Worm (Caenorhabditis elegans): ENCODE measurements around the gene srh-239.

The srh-239 gene

ce11 chrV:15415951-15416350 is 29.6 kb upstream of the srh-239 start, which contains the start of gene srh-265:
srh-265 (plus strand) TSS chrV:15416251.
- TF ChIP-seq die-1 (tag; optimal IDR thresholded peaks at IDR 0.05) (no peak), dox-1 (GFP tag; IDR thresholded peaks at IDR 0.05) (no peak), bed-1 (GFP tag; IDR thresholded peaks at IDR 0.05) (no peak)

ce11 chrV:15417822-15418221 is 27.7 kb upstream of the srh-239 start, which contains the start of gene T06E6.10:
T06E6.10 (plus strand) TSS chrV:15418122.
- TF ChIP-seq unc-130 (GFP tag; optimal IDR thresholded peaks at IDR 0.05), result no peak
- TF ChIP-seq pha-4 (tag; optimal IDR thresholded peaks at IDR 0.05), result no peak
- no peak for TF ChIP-seq madf-10 (tag; optimal IDR thresholded peaks at IDR 0.05)
- no peak for TF ChIP-seq lir-1 (GFP tag; conservative IDR thresholded peaks at IDR 0.05)
- TF ChIP-seq let-526 (GFP tag; IDR thresholded peaks at IDR 0.05), result no peak
- no peak for TF ChIP-seq F52B5.7 (tag; optimal IDR thresholded peaks at IDR 0.05)
- TF ChIP-seq C06A6.2 (GFP tag; conservative IDR thresholded peaks at IDR 0.05), result no peak
- no peak for TF ChIP-seq ztf-3 (GFP tag; optimal IDR thresholded peaks at IDR 0.05)
- no peak for TF ChIP-seq C17E4.6 (GFP tag; IDR thresholded peaks at IDR 0.05)

ce11 chrV:15423601-15424000 is 21.9 kb upstream of the srh-239 start, which contains the start of gene fbxa-104:
fbxa-104 (minus strand) TSS chrV:15423683.
- no peak for TF ChIP-seq T26A5.8 (tag; optimal IDR thresholded peaks at IDR 0.05)
- TF ChIP-seq B0019.2 (GFP tag; conservative IDR thresholded peaks at IDR 0.05), result no peak
- no peak for TF ChIP-seq Y67H2A.10 (GFP tag; conservative IDR thresholded peaks at IDR 0.05)
- TF ChIP-seq Y95B8A.8 (GFP tag; IDR thresholded peaks at IDR 0.05), result no peak
- TF ChIP-seq hmg-20 (GFP tag; IDR thresholded peaks at IDR 0.05), result no peak
- TF ChIP-seq F39B2.1 (GFP tag; IDR thresholded peaks at IDR 0.05), result no peak
- TF ChIP-seq egrh-3 (GFP tag; IDR thresholded peaks at IDR 0.05), result no peak
- TF ChIP-seq hmg-1.2 (GFP tag; IDR thresholded peaks at IDR 0.05), result no peak
- TF ChIP-seq Y53G8AR.9 (GFP tag; conservative IDR thresholded peaks at IDR 0.05), result no peak
- no peak for TF ChIP-seq akir-1 (GFP tag; optimal IDR thresholded peaks at IDR 0.05)
- TF ChIP-seq zfh-2 (GFP tag; conservative IDR thresholded peaks at IDR 0.05), result no peak
- TF ChIP-seq dpl-1 (GFP tag; optimal IDR thresholded peaks at IDR 0.05), result no peak

- no peak for TF ChIP-seq ztf-22 (GFP tag; optimal IDR thresholded peaks at IDR 0.05)
- TF ChIP-seq nhr-80 (tag; optimal IDR thresholded peaks at IDR 0.05), result peak; percentile 9
- TF ChIP-seq rcor-1 (GFP tag; IDR thresholded peaks at IDR 0.05), result no peak
- TF ChIP-seq efl-1 (GFP tag; optimal IDR thresholded peaks at IDR 0.05), result no peak
- TF ChIP-seq lin-35 (GFP tag; optimal IDR thresholded peaks at IDR 0.05), result no peak
- no peak for TF ChIP-seq zfh-2 (GFP tag; conservative IDR thresholded peaks at IDR 0.05)
- TF ChIP-seq lsy-27 (tag; optimal IDR thresholded peaks at IDR 0.05; ENCODE audit: borderline replicate concordance, insufficient read depth), result no peak
Measured at ce11 chrV:15425368-15426091, 20.0 kb upstream of the srh-239 start, which contains the start of gene Y36E3A.2. Y36E3A.2 (plus strand) TSS chrV:15426041.

- TF ChIP-seq Y79H2A.3 (GFP tag; conservative IDR thresholded peaks at IDR 0.05) (no peak), rcor-1 (GFP tag; IDR thresholded peaks at IDR 0.05) (no peak), lsl-1 (GFP tag; optimal IDR thresholded peaks at IDR 0.05) (no peak), tbp1 (GFP tag; optimal IDR thresholded peaks at IDR 0.05) (no peak), rpc-1 (optimal IDR thresholded peaks at IDR 0.05) (no peak), rpc-1 (tag; optimal IDR thresholded peaks at IDR 0.05) (no peak), aptf-3 (GFP tag; IDR thresholded peaks at IDR 0.05) (no peak), tbx-9 (tag; optimal IDR thresholded peaks at IDR 0.05; ENCODE audit: borderline replicate concordance) (no peak), zim-3 (tag; optimal IDR thresholded peaks at IDR 0.05) (no peak), F49E8.2 (tag; optimal IDR thresholded peaks at IDR 0.05; ENCODE audit: insufficient read depth) (no peak), Y67H2A.10 (GFP tag; conservative IDR thresholded peaks at IDR 0.05) (no peak), T26A5.8 (tag; optimal IDR thresholded peaks at IDR 0.05) (no peak), bed-2 (GFP tag; IDR thresholded peaks at IDR 0.05) (no peak), aptf-2 (GFP tag; conservative IDR thresholded peaks at IDR 0.05) (no peak), ztf-6 (GFP tag; IDR thresholded peaks at IDR 0.05) (no peak), gei-17 (GFP tag; optimal IDR thresholded peaks at IDR 0.05) (no peak), pha-4 (tag; optimal IDR thresholded peaks at IDR 0.05) (no peak)
Measured at ce11 chrV:15426944-15427343, 18.6 kb upstream of the srh-239 start, which contains the start of gene fbxa-209. fbxa-209 (minus strand) TSS chrV:15427044.

All from whole organism, young adult.